Worm (Caenorhabditis elegans) whole organism, L3 larva: Measurements from ENCODE around the gene tomm-70.
A peak's percentile ranks its signal among the peaks of the same experiment; 100 is the strongest.

Experiments used
- R02D3.7 ChIP-seq: fragments of 150-350 bp; optimal IDR thresholded peaks from 2 replicates; lab custom pipeline; 2014; ENCODE audit warnings: missing biosample characterization, missing genetic modification characterization
- ZK546.5 ChIP-seq: sonication (generic microtip); optimal IDR thresholded peaks from 2 replicates; lab custom pipeline; 2017; ENCODE audit warnings: missing biosample characterization, missing genetic modification characterization
- aly-2 ChIP-seq: fragments of 150-350 bp; optimal IDR thresholded peaks from 2 replicates; lab custom pipeline; 2014; ENCODE audit warnings: missing biosample characterization, missing genetic modification characterization
- ama-1 ChIP-seq: fragments of 150-350 bp; optimal IDR thresholded peaks from 2 replicates; lab custom pipeline; 2018
- ceh-16 ChIP-seq: sonication (generic microtip); optimal IDR thresholded peaks from 2 replicates; lab custom pipeline; 2017; ENCODE audit warnings: missing biosample characterization, missing genetic modification characterization
- ceh-28 ChIP-seq: fragments of 150-350 bp; optimal IDR thresholded peaks from 2 replicates; lab custom pipeline; 2014; ENCODE audit warnings: missing biosample characterization, missing genetic modification reagents, missing genetic modification characterization
- ceh-9 ChIP-seq: sonication (generic microtip); optimal IDR thresholded peaks from 2 replicates; lab custom pipeline; 2018; ENCODE audit warnings: missing biosample characterization, missing genetic modification characterization
- daf-12 ChIP-seq: fragments of 150-350 bp; optimal IDR thresholded peaks from 2 replicates; lab custom pipeline; 2014; ENCODE audit warnings: missing biosample characterization, missing genetic modification reagents, missing genetic modification characterization
- egl-27 ChIP-seq: sonication (generic microtip); optimal IDR thresholded peaks from 4 replicates; lab custom pipeline; 2017; ENCODE audit warnings: missing biosample characterization, missing genetic modification reagents, missing genetic modification characterization
- egl-5 ChIP-seq: fragments of 150-350 bp; optimal IDR thresholded peaks from 2 replicates; lab custom pipeline; 2017; ENCODE audit warnings: missing biosample characterization, missing genetic modification reagents, missing genetic modification characterization, inconsistent platforms
- elt-1 ChIP-seq: fragments of 150-350 bp; optimal IDR thresholded peaks from 2 replicates; lab custom pipeline; 2014; ENCODE audit warnings: missing biosample characterization, missing genetic modification characterization
- elt-2 ChIP-seq: sonication (generic microtip); optimal IDR thresholded peaks from 2 replicates; lab custom pipeline; 2016; ENCODE audit warnings: missing genetic modification reagents, mild to moderate bottlenecking, missing genetic modification characterization, missing compliant biosample characterization
- eor-1 ChIP-seq, 2 experiments: fragments of 150-350 bp; optimal IDR thresholded peaks; 2 replicates each; lab custom pipeline; 2014 to 2018; ENCODE audit warnings: missing biosample characterization in 2 of 2, missing genetic modification characterization in 2 of 2
- fkh-10 ChIP-seq: sonication (generic microtip); optimal IDR thresholded peaks from 2 replicates; lab custom pipeline; 2017; ENCODE audit warnings: missing biosample characterization, missing genetic modification reagents, missing genetic modification characterization
- fkh-2 ChIP-seq: fragments of 150-350 bp; optimal IDR thresholded peaks from 2 replicates; lab custom pipeline; 2014; ENCODE audit warnings: missing biosample characterization, missing genetic modification reagents, missing genetic modification characterization
- fos-1 ChIP-seq: fragments of 150-350 bp; optimal IDR thresholded peaks from 2 replicates; lab custom pipeline; 2014; ENCODE audit warnings: missing biosample characterization, missing genetic modification characterization
- hmg-11 ChIP-seq: sonication (generic microtip); optimal IDR thresholded peaks from 2 replicates; lab custom pipeline; 2016; ENCODE audit warnings: missing genetic modification characterization, missing compliant biosample characterization
- jun-1 ChIP-seq: fragments of 150-350 bp; optimal IDR thresholded peaks from 2 replicates; lab custom pipeline; 2014; ENCODE audit warnings: missing biosample characterization, missing genetic modification reagents, missing genetic modification characterization
- lin-15B ChIP-seq: fragments of 150-350 bp; optimal IDR thresholded peaks from 2 replicates; lab custom pipeline; 2014; ENCODE audit warnings: missing biosample characterization, missing genetic modification characterization
- lin-39 ChIP-seq: fragments of 150-350 bp; optimal IDR thresholded peaks from 2 replicates; lab custom pipeline; 2018; ENCODE audit warnings: missing biosample characterization, missing genetic modification reagents, missing genetic modification characterization
- lsy-12 ChIP-seq: sonication (generic microtip); optimal IDR thresholded peaks from 2 replicates; lab custom pipeline; 2016; ENCODE audit warnings: mild to moderate bottlenecking, missing genetic modification characterization, missing compliant biosample characterization
- mdl-1 ChIP-seq: fragments of 150-350 bp; optimal IDR thresholded peaks from 2 replicates; lab custom pipeline; 2014; ENCODE audit warnings: missing biosample characterization, missing genetic modification characterization
- mml-1 ChIP-seq: fragments of 150-350 bp; sonication (generic microtip); optimal IDR thresholded peaks from 3 replicates; lab custom pipeline; 2014; ENCODE audit warnings: missing biosample characterization, missing genetic modification characterization
- nfya-1 ChIP-seq: sonication (generic microtip); optimal IDR thresholded peaks from 2 replicates; lab custom pipeline; 2017; ENCODE audit warnings: missing genetic modification characterization, mild to moderate bottlenecking, missing compliant biosample characterization, antibody characterized with exemption, moderate library complexity; ENCODE audit not compliant: insufficient read depth
- nhr-11 ChIP-seq: fragments of 150-350 bp; optimal IDR thresholded peaks from 2 replicates; lab custom pipeline; 2014; ENCODE audit warnings: missing biosample characterization, missing genetic modification characterization
- nhr-12 ChIP-seq: fragments of 150-350 bp; optimal IDR thresholded peaks from 2 replicates; lab custom pipeline; 2014; ENCODE audit warnings: missing biosample characterization, missing genetic modification characterization
- nhr-23 ChIP-seq: fragments of 150-350 bp; optimal IDR thresholded peaks from 2 replicates; lab custom pipeline; 2014; ENCODE audit warnings: missing biosample characterization, missing genetic modification reagents, missing genetic modification characterization
- nhr-237 ChIP-seq: fragments of 150-350 bp; optimal IDR thresholded peaks from 2 replicates; lab custom pipeline; 2014; ENCODE audit warnings: missing biosample characterization, missing genetic modification characterization
- nhr-25 ChIP-seq: sonication (generic microtip); optimal IDR thresholded peaks from 2 replicates; lab custom pipeline; 2017; ENCODE audit warnings: missing biosample characterization, missing genetic modification characterization
- nhr-28 ChIP-seq: fragments of 150-350 bp; optimal IDR thresholded peaks from 2 replicates; lab custom pipeline; 2014; ENCODE audit warnings: missing biosample characterization, missing genetic modification characterization
- nhr-43 ChIP-seq: sonication (generic microtip); optimal IDR thresholded peaks from 2 replicates; lab custom pipeline; 2016; ENCODE audit warnings: mild to moderate bottlenecking, missing genetic modification characterization, missing compliant biosample characterization; ENCODE audit not compliant: poor library complexity, severe bottlenecking
- nhr-67 ChIP-seq: fragments of 150-350 bp; optimal IDR thresholded peaks from 2 replicates; lab custom pipeline; 2014; ENCODE audit warnings: missing biosample characterization, missing genetic modification characterization
- nhr-76 ChIP-seq: fragments of 150-350 bp; sonication (generic microtip); optimal IDR thresholded peaks from 5 replicates; lab custom pipeline; 2014; ENCODE audit warnings: missing biosample characterization, missing genetic modification characterization
- nhr-77 ChIP-seq: fragments of 150-350 bp; optimal IDR thresholded peaks from 2 replicates; lab custom pipeline; 2014; ENCODE audit warnings: missing biosample characterization, missing genetic modification characterization
- pha-4 ChIP-seq: fragments of 150-350 bp; optimal IDR thresholded peaks from 2 replicates; lab custom pipeline; 2014; ENCODE audit warnings: missing biosample characterization, missing genetic modification reagents, missing genetic modification characterization
- pqm-1 ChIP-seq: fragments of 150-350 bp; optimal IDR thresholded peaks from 2 replicates; lab custom pipeline; 2017; ENCODE audit warnings: missing biosample characterization, missing genetic modification characterization, inconsistent platforms
- sea-2 ChIP-seq: fragments of 150-350 bp; sonication (generic microtip); optimal IDR thresholded peaks from 4 replicates; lab custom pipeline; 2014; ENCODE audit warnings: missing biosample characterization, missing genetic modification reagents, missing genetic modification characterization
- skn-1 ChIP-seq: fragments of 150-350 bp; optimal IDR thresholded peaks from 2 replicates; lab custom pipeline; 2014; ENCODE audit warnings: missing biosample characterization, missing genetic modification characterization
- snpc-4 ChIP-seq: fragments of 150-350 bp; optimal IDR thresholded peaks from 2 replicates; lab custom pipeline; 2014; ENCODE audit warnings: missing biosample characterization, missing genetic modification characterization
- tbx-2 ChIP-seq: sonication (generic microtip); optimal IDR thresholded peaks from 2 replicates; lab custom pipeline; 2016; ENCODE audit warnings: mild to moderate bottlenecking, missing genetic modification characterization, missing compliant biosample characterization
- unc-39 ChIP-seq: sonication (generic microtip); optimal IDR thresholded peaks from 4 replicates; lab custom pipeline; 2017; ENCODE audit warnings: missing biosample characterization, missing genetic modification characterization
- zag-1 ChIP-seq: fragments of 150-350 bp; optimal IDR thresholded peaks from 2 replicates; lab custom pipeline; 2014; ENCODE audit warnings: missing biosample characterization, missing genetic modification characterization
- ztf-11 ChIP-seq: fragments of 150-350 bp; optimal IDR thresholded peaks from 2 replicates; lab custom pipeline; 2014; ENCODE audit warnings: missing biosample characterization, missing genetic modification characterization
- ztf-4 ChIP-seq: fragments of 150-350 bp; optimal IDR thresholded peaks from 2 replicates; lab custom pipeline; 2014; ENCODE audit warnings: missing biosample characterization, missing genetic modification characterization

Gene tomm-70

DNA sequence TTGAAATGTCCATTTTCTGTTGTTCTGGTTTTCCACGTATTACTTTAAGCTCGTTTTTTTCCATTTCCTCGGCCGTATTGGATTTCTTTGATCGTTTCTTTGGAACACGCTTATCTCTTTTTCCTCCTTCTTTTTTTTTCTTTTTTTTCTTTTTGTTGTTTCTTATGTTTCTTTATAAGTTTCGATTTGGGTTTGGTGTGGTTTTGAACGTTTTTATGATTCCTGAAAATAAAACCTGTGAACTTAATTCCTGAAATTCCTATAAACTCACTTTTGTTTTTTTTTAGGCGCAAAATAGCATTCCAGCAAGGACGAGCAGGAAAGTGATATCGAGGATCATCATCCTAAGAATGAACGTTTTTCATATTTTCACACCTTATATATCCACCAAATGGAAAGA lies 16.6 kb upstream of the tomm-70 start, which contains the start of gene K02D10.2:
Gene K02D10.2 (minus strand): TSS at position 101 of the 400 bp plus-strand sequence.
- TF ChIP-seq ceh-9 (tag; lab: Kevin White, UChicago) (no peak), mdl-1 (tag; lab: Kevin White, UChicago) (no peak), fos-1 (tag; lab: Kevin White, UChicago) (no peak), ama-1 (lab: Kevin White, UChicago) (no peak), lin-39 (tag; lab: Kevin White, UChicago) (no peak), egl-5 (tag; lab: Kevin White, UChicago) (no peak), hmg-11 (tag; lab: Kevin White, UChicago) (no peak), nfya-1 (tag; lab: Kevin White, UChicago) (no peak), snpc-4 (tag; lab: Kevin White, UChicago) (no peak), aly-2 (no peak), ceh-28 (no peak), nhr-237 (no peak), nhr-12 (no peak), ztf-4 (tag; lab: Kevin White, UChicago) (no peak), lsy-12 (tag; lab: Kevin White, UChicago) (no peak), pha-4 (tag; lab: Kevin White, UChicago) (no peak), daf-12 (tag; lab: Kevin White, UChicago) (no peak)

DNA sequence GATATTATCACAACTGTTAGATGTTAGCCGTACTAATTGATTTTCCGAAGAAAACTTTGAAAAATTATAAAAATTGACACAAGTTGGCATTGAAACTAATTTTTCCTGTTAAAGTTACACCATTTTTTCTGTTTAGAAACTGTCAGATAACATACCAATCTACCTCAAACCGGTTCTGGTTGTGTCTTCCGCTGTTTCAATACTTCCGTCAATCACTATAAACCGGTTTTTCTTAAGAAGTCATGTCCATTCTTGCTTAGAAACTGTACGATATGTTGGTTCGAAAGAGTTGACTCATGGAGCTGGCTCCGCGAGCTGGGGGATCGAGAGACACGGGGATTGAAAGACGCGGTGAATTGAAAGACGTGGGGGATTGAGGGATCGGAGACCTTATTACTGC lies 15.7 kb upstream of the tomm-70 start:
- no peak for TF ChIP-seq R02D3.7 (tag; lab: Kevin White, UChicago)
- TF ChIP-seq nhr-25 (tag; lab: Kevin White, UChicago): peak; percentile 58
- no peak for TF ChIP-seq jun-1 (tag; lab: Kevin White, UChicago)
- TF ChIP-seq pha-4 (tag; lab: Kevin White, UChicago): no peak
- peak; percentile 30 for TF ChIP-seq nhr-23

DNA sequence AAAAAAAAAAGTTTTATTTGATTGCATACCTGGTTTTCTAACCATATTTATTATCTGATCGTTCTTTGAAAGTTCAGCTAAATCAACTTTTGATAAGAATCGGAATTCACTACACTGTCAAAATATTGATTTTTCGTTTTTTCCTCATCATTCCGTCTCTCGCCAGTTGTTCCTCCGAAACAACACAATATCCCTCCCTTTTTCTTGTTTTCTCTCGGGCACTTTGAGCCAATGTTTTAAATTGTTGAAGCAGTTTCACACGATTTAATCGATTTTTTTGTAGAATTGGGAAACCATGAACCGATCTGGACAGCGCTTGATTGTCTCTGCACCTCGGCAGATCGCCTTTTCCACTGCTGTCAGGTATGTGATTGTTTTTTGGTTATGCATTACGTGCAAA lies 14.7 kb upstream of the tomm-70 start, which contains the start of gene K02D10.1:
Gene K02D10.1 (plus strand): TSS at position 284 of the 400 bp plus-strand sequence.
- TF ChIP-seq ama-1 (lab: Kevin White, UChicago) (peak; percentile 62), egl-27 (tag; lab: Kevin White, UChicago) (no peak), ceh-28 (peak; percentile 29)

DNA sequence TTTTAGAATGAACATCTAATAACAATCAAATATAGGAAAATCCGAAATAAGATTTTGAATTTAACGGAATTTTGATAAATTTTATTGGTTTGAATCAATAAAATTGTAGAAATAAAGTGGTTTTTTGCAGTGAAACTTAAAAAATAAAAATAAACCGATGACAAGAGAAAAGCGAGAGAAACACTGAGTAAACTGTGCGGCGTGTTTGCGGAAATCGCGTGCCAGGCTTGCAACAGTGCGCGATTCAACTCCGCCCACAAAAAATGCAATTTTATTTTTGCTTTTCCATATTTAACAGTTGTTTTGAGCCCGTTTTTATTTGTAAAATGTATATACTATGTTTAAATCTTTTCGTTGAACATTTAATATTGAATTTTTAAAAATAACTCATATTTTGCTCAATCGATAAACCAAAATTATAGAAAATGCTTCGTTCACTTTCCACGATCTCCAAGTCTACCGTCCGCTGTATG lies 13.4 kb upstream of the tomm-70 start, which contains the start of gene mtss-1:
Gene mtss-1 (plus strand): TSS at position 423 of the 473 bp plus-strand sequence.
- TF ChIP-seq zag-1: no peak
- no peak for TF ChIP-seq ZK546.5
- TF ChIP-seq jun-1 (tag; lab: Kevin White, UChicago): no peak
- no peak for TF ChIP-seq nhr-28 (tag; lab: Kevin White, UChicago)
- TF ChIP-seq nhr-77 (tag; lab: Kevin White, UChicago): no peak
- no peak for TF ChIP-seq ztf-11 (tag; lab: Kevin White, UChicago)
- TF ChIP-seq unc-39: no peak
- TF ChIP-seq mml-1 (tag; lab: Kevin White, UChicago): no peak
- TF ChIP-seq nhr-23: peak; percentile 47
- no peak for TF ChIP-seq lsy-12 (tag; lab: Kevin White, UChicago)
- TF ChIP-seq fkh-2 (tag; lab: Kevin White, UChicago): no peak
- TF ChIP-seq nfya-1 (tag; lab: Kevin White, UChicago): peak; percentile 59
- TF ChIP-seq sea-2 (GFP tag; lab: Kevin White, UChicago): no peak
- TF ChIP-seq fos-1 (tag; lab: Kevin White, UChicago): no peak
- no peak for TF ChIP-seq elt-1
- no peak for TF ChIP-seq lin-15B (tag; lab: Kevin White, UChicago)
- no peak for TF ChIP-seq pqm-1 (tag; lab: Kevin White, UChicago)
- TF ChIP-seq lin-39 (tag; lab: Kevin White, UChicago): no peak
- TF ChIP-seq mdl-1 (tag; lab: Kevin White, UChicago): no peak
- TF ChIP-seq ztf-4 (tag; lab: Kevin White, UChicago): no peak
- TF ChIP-seq daf-12 (tag; lab: Kevin White, UChicago): no peak
- peak; percentile 42 for TF ChIP-seq skn-1
- TF ChIP-seq egl-27 (tag; lab: Kevin White, UChicago): no peak
- no peak for TF ChIP-seq nhr-25 (tag; lab: Kevin White, UChicago)
- TF ChIP-seq nhr-67 (tag; lab: Kevin White, UChicago): peak; percentile 38
- no peak for TF ChIP-seq nhr-237
- no peak for TF ChIP-seq fkh-10 (GFP tag; lab: Kevin White, UChicago)
- TF ChIP-seq ceh-16 (tag; lab: Kevin White, UChicago): no peak
- peak; percentile 86 for TF ChIP-seq hmg-11 (tag; lab: Kevin White, UChicago)
- TF ChIP-seq snpc-4 (tag; lab: Kevin White, UChicago): peak; percentile 28
- peak; percentile 57 for TF ChIP-seq pha-4 (tag; lab: Kevin White, UChicago)
- no peak for TF ChIP-seq nhr-12
- no peak for TF ChIP-seq egl-5 (tag; lab: Kevin White, UChicago)
- TF ChIP-seq ceh-28: peak; percentile 48
- peak; percentile 32 for TF ChIP-seq R02D3.7 (tag; lab: Kevin White, UChicago)
- no peak for TF ChIP-seq ama-1 (lab: Kevin White, UChicago)
- TF ChIP-seq tbx-2 (tag; lab: Kevin White, UChicago): no peak
- TF ChIP-seq nhr-11 (tag; lab: Kevin White, UChicago): no peak
- peak; percentile 74 for TF ChIP-seq nhr-43
- no peak for TF ChIP-seq nhr-76
- TF ChIP-seq elt-2 (tag; lab: Kevin White, UChicago): peak; percentile 32
- TF ChIP-seq ceh-9 (tag; lab: Kevin White, UChicago): no peak
- TF ChIP-seq aly-2: no peak
- TF ChIP-seq eor-1 (tag; optimal IDR thresholded peaks at IDR 0.05; lab: Kevin White, UChicago): no peak
